Worm (Caenorhabditis elegans): ENCODE measurements around the gene smcr-8.
A peak's percentile ranks its signal among the peaks of the same experiment; 100 is the strongest.

Gene smcr-8

ce11 chrIII:5013915-5014346 lies 14.8 kb downstream of the smcr-8 start (continued):
- no peak for TF ChIP-seq pha-4 (tag; optimal IDR thresholded peaks at IDR 0.05)
- peak; percentile 86 for TF ChIP-seq attf-5 (GFP tag; optimal IDR thresholded peaks at IDR 0.05)
- no peak for TF ChIP-seq B0019.2 (GFP tag; conservative IDR thresholded peaks at IDR 0.05)
- TF ChIP-seq nfyb-1 (GFP tag; IDR thresholded peaks at IDR 0.05) = peak; percentile 77; the same call in 1 of the 2 replicates
- peak; percentile 73 for TF ChIP-seq madf-10 (tag; optimal IDR thresholded peaks at IDR 0.05)
- TF ChIP-seq F55B11.4 (tag; optimal IDR thresholded peaks at IDR 0.05; ENCODE audit: borderline replicate concordance, insufficient read depth) = no peak
- no peak for TF ChIP-seq hlh-12 (tag; optimal IDR thresholded peaks at IDR 0.05)
- TF ChIP-seq ztf-18 (tag; optimal IDR thresholded peaks at IDR 0.05) = peak; percentile 84
- TF ChIP-seq hmg-1.2 (GFP tag; IDR thresholded peaks at IDR 0.05) = peak; percentile 88
- TF ChIP-seq Y67H2A.10 (GFP tag; conservative IDR thresholded peaks at IDR 0.05) = 0 out of 2 replicates have a peak, but pooled peaks have one; percentile 30
- TF ChIP-seq nhr-80 (tag; optimal IDR thresholded peaks at IDR 0.05) = peak; percentile 84
- TF ChIP-seq B0336.3 (GFP tag; IDR thresholded peaks at IDR 0.05) = peak; percentile 78
- TF ChIP-seq chd-7 (tag; optimal IDR thresholded peaks at IDR 0.05) = peak; percentile 53
- no peak for TF ChIP-seq lsy-27 (tag; optimal IDR thresholded peaks at IDR 0.05; ENCODE audit: borderline replicate concordance, insufficient read depth)
- TF ChIP-seq let-526 (GFP tag; IDR thresholded peaks at IDR 0.05) = 0 out of 2 replicates have a peak, but pooled peaks have one; percentile 49
- TF ChIP-seq B0261.1 (tag; optimal IDR thresholded peaks at IDR 0.05) = no peak
- TF ChIP-seq somi-1 (GFP tag; optimal IDR thresholded peaks at IDR 0.05) = peak; percentile 59
- peak; percentile 46; the same call in 1 of the 2 replicates for TF ChIP-seq rcor-1 (GFP tag; IDR thresholded peaks at IDR 0.05)
- peak; percentile 55; the same call in 1 of the 2 replicates for TF ChIP-seq pbrm-1 (GFP tag; IDR thresholded peaks at IDR 0.05)
- no peak for TF ChIP-seq snpc-1.1 (tag; optimal IDR thresholded peaks at IDR 0.05; ENCODE audit: insufficient read depth)
- no peak for TF ChIP-seq ztf-28 (GFP tag; IDR thresholded peaks at IDR 0.05)
- peak; percentile 52; the same call in 1 of the 2 replicates for TF ChIP-seq Y56A3A.18 (GFP tag; IDR thresholded peaks at IDR 0.05)
- peak; percentile 48 for TF ChIP-seq egrh-3 (GFP tag; IDR thresholded peaks at IDR 0.05)
- peak in 1 of 3 experiments; percentile 73 for TF ChIP-seq lin-35 (GFP tag; optimal IDR thresholded peaks at IDR 0.05)
- TF ChIP-seq F23B12.7 (tag; optimal IDR thresholded peaks at IDR 0.05; ENCODE audit: insufficient read depth) = peak; percentile 78
- TF ChIP-seq repo-1 (tag; optimal IDR thresholded peaks at IDR 0.05) = peak; percentile 0
- TF ChIP-seq cebp-2 (GFP tag; IDR thresholded peaks at IDR 0.05) = 0 out of 2 replicates have a peak, but pooled peaks have one; percentile 13
- TF ChIP-seq K12H6.12 (tag; optimal IDR thresholded peaks at IDR 0.05) = peak; percentile 92
- TF ChIP-seq mes-4 (tag; optimal IDR thresholded peaks at IDR 0.05) = no peak
- TF ChIP-seq lin-54 (GFP tag; optimal IDR thresholded peaks at IDR 0.05) = peak; percentile 27
- TF ChIP-seq C17E4.6 (GFP tag; IDR thresholded peaks at IDR 0.05) = peak; percentile 66; the same call in 1 of the 2 replicates
- TF ChIP-seq let-607 (tag; optimal IDR thresholded peaks at IDR 0.05) = peak; percentile 60 to 66
- TF ChIP-seq B0035.1 (tag; optimal IDR thresholded peaks at IDR 0.05) = peak; percentile 24
- TF ChIP-seq lin-40 (tag; optimal IDR thresholded peaks at IDR 0.05) = peak; percentile 86
- no peak for TF ChIP-seq rpc-1 (optimal IDR thresholded peaks at IDR 0.05)
- no peak for TF ChIP-seq rpc-1 (tag; optimal IDR thresholded peaks at IDR 0.05)
- no peak for TF ChIP-seq snpc-4 (GFP tag; optimal IDR thresholded peaks at IDR 0.05)
- peak; percentile 14 to 63 (median 37) for TF ChIP-seq snpc-4 (tag; optimal IDR thresholded peaks at IDR 0.05)
- TF ChIP-seq gei-17 (GFP tag; optimal IDR thresholded peaks at IDR 0.05) = peak; percentile 58
- TF ChIP-seq rec-8 (tag; optimal IDR thresholded peaks at IDR 0.05) = no peak
- TF ChIP-seq F37B4.10 (GFP tag; IDR thresholded peaks at IDR 0.05) = 0 out of 2 replicates have a peak, but pooled peaks have one; percentile 21
- no peak for TF ChIP-seq ztf-3 (GFP tag; optimal IDR thresholded peaks at IDR 0.05)
- TF ChIP-seq athp-1 (tag; optimal IDR thresholded peaks at IDR 0.05) = peak; percentile 30
- no peak for TF ChIP-seq aptf-3 (GFP tag; IDR thresholded peaks at IDR 0.05)
- no peak for TF ChIP-seq him-1 (tag; optimal IDR thresholded peaks at IDR 0.05)
- no peak for TF ChIP-seq dpff-1 (tag; optimal IDR thresholded peaks at IDR 0.05)

Data from whole organism, young adult.